Worm (Caenorhabditis elegans): ENCODE results near the gene F57F4.2.

- no peak for TF ChIP-seq ztf-4 (tag; optimal IDR thresholded peaks at IDR 0.05)
- no peak for TF ChIP-seq nhr-129 (tag; optimal IDR thresholded peaks at IDR 0.05)
- no peak for TF ChIP-seq nhr-25 (tag; optimal IDR thresholded peaks at IDR 0.05)
- peak; percentile 60 for TF ChIP-seq fos-1 (tag; optimal IDR thresholded peaks at IDR 0.05)
- TF ChIP-seq lin-11 (tag; optimal IDR thresholded peaks at IDR 0.05), result no peak
- no peak for TF ChIP-seq nhr-11 (tag; optimal IDR thresholded peaks at IDR 0.05)
- TF ChIP-seq sma-3 (GFP tag; optimal IDR thresholded peaks at IDR 0.05), result no peak
- no peak for TF ChIP-seq elt-3 (tag; optimal IDR thresholded peaks at IDR 0.05)
Measured at ce11 chrV:6413057-6413456, 23.5 kb upstream of the F57F4.2 start.
